Fruit fly (Drosophila melanogaster) whole organism, adult: Measurements from ENCODE around the gene CG15046.

Experiments used
- CG11617 ChIP-seq: fragments of 200-800 bp; sonication (Bioruptor generic); optimal IDR thresholded peaks from 2 replicates; lab custom pipeline; 2017; ENCODE audit warnings: mild to moderate bottlenecking, missing biosample characterization, missing genetic modification reagents, missing genetic modification characterization
- CG12768 ChIP-seq: fragments of 200-800 bp; sonication (Bioruptor generic); optimal IDR thresholded peaks from 2 replicates; lab custom pipeline; 2017; ENCODE audit warnings: missing biosample characterization, missing genetic modification characterization, mild to moderate bottlenecking, moderate library complexity, missing genetic modification reagents
- CG14711 ChIP-seq: fragments of 200-800 bp; sonication (Bioruptor generic); optimal IDR thresholded peaks from 2 replicates; lab custom pipeline; 2018; ENCODE audit warnings: missing biosample characterization, mild to moderate bottlenecking, missing genetic modification characterization, moderate library complexity
- CG1620 ChIP-seq: fragments of 200-800 bp; sonication (Bioruptor generic); optimal IDR thresholded peaks from 2 replicates; lab custom pipeline; 2016; ENCODE audit warnings: missing biosample characterization, missing genetic modification characterization
- CG33017 ChIP-seq: fragments of 200-800 bp; sonication (Bioruptor generic); optimal IDR thresholded peaks from 2 replicates; lab custom pipeline; 2018; ENCODE audit warnings: missing biosample characterization, mild to moderate bottlenecking, missing genetic modification characterization, moderate library complexity
- CG5204 ChIP-seq: fragments of 200-800 bp; sonication (Bioruptor generic); optimal IDR thresholded peaks from 2 replicates; lab custom pipeline; 2016; ENCODE audit warnings: missing biosample characterization, missing genetic modification characterization
- CG7045 ChIP-seq: fragments of 200-800 bp; sonication (Bioruptor generic); optimal IDR thresholded peaks from 2 replicates; lab custom pipeline; 2017; ENCODE audit warnings: missing biosample characterization, mild to moderate bottlenecking, missing genetic modification characterization
- CG7101 ChIP-seq: fragments of 200-800 bp; sonication (Bioruptor generic); optimal IDR thresholded peaks from 2 replicates; lab custom pipeline; 2018; ENCODE audit warnings: missing biosample characterization, mild to moderate bottlenecking, missing genetic modification characterization, moderate library complexity
- Clk ChIP-seq: fragments of 200-800 bp; sonication (Bioruptor generic); optimal IDR thresholded peaks from 2 replicates; lab custom pipeline; 2017; ENCODE audit warnings: missing biosample characterization, missing genetic modification characterization
- Crg-1 ChIP-seq: fragments of 200-800 bp; sonication (Bioruptor generic); optimal IDR thresholded peaks from 2 replicates; lab custom pipeline; 2016; ENCODE audit warnings: missing biosample characterization, missing genetic modification characterization
- Hr96 ChIP-seq: fragments of 200-800 bp; sonication (Bioruptor generic); optimal IDR thresholded peaks from 2 replicates; lab custom pipeline; 2016; ENCODE audit warnings: missing biosample characterization, missing genetic modification characterization
- Mnt ChIP-seq: fragments of 200-800 bp; sonication (Bioruptor generic); optimal IDR thresholded peaks from 2 replicates; lab custom pipeline; 2016; ENCODE audit warnings: missing biosample characterization, mild to moderate bottlenecking, missing genetic modification characterization
- bab1 ChIP-seq: fragments of 200-800 bp; sonication (Bioruptor generic); optimal IDR thresholded peaks from 3 replicates; lab custom pipeline; 2019; ENCODE audit warnings: missing biosample characterization, mild to moderate bottlenecking, missing genetic modification characterization, moderate library complexity
- cic ChIP-seq: fragments of 200-800 bp; sonication (Bioruptor generic); optimal IDR thresholded peaks from 2 replicates; lab custom pipeline; 2017; ENCODE audit warnings: missing biosample characterization, mild to moderate bottlenecking, missing genetic modification characterization, moderate library complexity
- cnc ChIP-seq, 2 experiments: fragments of >200 bp; optimal IDR thresholded peaks; 2 replicates each; lab custom pipeline; 2017
- kay ChIP-seq: fragments of 200-800 bp; sonication (Bioruptor generic); peaks from one replicate; lab custom pipeline; 2016; ENCODE audit warnings: missing biosample characterization, missing genetic modification characterization, borderline replicate concordance
- ovo ChIP-seq: fragments of 200-800 bp; sonication (Bioruptor generic); optimal IDR thresholded peaks from 2 replicates; lab custom pipeline; 2016; ENCODE audit warnings: missing biosample characterization, missing genetic modification characterization
- pad ChIP-seq: fragments of 200-800 bp; sonication (Bioruptor generic); optimal IDR thresholded peaks from 3 replicates; lab custom pipeline; 2017; ENCODE audit warnings: missing biosample characterization, missing genetic modification characterization, mild to moderate bottlenecking, moderate library complexity, missing genetic modification reagents
- tj ChIP-seq: fragments of 200-800 bp; sonication (Bioruptor generic); optimal IDR thresholded peaks from 3 replicates; lab custom pipeline; 2017; ENCODE audit warnings: missing biosample characterization, mild to moderate bottlenecking, missing genetic modification characterization, moderate library complexity
- toe ChIP-seq: fragments of 200-800 bp; sonication (Bioruptor generic); optimal IDR thresholded peaks from 2 replicates; lab custom pipeline; 2016; ENCODE audit warnings: missing biosample characterization, missing genetic modification characterization

Gene CG15046

DNA sequence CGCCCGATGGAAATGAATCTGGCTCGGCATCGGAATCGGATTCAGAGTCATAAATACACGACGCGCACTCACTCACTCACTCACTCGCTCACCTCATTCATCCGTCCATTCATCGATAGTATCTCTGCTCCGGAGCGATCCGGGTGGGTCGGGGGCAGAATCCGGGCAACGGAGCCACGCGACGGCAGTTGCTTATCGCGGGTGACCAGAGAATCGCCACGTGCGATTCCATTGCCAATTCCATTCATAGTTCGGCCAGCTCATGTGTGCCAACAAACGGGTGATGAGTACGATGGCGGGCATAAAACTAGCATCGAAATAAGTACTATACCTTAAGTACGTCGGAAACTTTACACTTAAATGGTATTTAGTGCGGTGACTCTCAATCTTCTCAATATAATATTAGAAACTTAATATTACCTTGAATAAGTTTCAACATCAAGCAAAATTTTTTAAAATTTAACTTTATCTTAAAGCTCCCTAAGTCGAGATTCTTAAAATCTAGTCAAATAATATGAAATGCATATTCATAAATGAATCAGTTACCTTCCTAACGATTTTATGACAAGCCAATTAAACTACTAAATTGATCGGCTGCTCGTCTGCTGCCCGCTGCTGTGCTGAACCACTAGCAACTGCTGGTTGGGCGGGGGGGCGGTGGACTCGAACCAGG, 35.3 kb upstream of the CG15046 start:
- TF ChIP-seq Mnt (GFP tag; lab: Kevin White, UChicago), result peak; percentile 31
- TF ChIP-seq cic (GFP tag; lab: Kevin White, UChicago), result peak; percentile 87
- no peak for TF ChIP-seq CG11617 (GFP tag; lab: Kevin White, UChicago)
- TF ChIP-seq CG7101 (tag; lab: Kevin White, UChicago), result no peak
- TF ChIP-seq CG14711 (tag; lab: Kevin White, UChicago), result no peak
- no peak for TF ChIP-seq cnc (optimal IDR thresholded peaks at IDR 0.05; lab: Kevin White, UChicago)

DNA sequence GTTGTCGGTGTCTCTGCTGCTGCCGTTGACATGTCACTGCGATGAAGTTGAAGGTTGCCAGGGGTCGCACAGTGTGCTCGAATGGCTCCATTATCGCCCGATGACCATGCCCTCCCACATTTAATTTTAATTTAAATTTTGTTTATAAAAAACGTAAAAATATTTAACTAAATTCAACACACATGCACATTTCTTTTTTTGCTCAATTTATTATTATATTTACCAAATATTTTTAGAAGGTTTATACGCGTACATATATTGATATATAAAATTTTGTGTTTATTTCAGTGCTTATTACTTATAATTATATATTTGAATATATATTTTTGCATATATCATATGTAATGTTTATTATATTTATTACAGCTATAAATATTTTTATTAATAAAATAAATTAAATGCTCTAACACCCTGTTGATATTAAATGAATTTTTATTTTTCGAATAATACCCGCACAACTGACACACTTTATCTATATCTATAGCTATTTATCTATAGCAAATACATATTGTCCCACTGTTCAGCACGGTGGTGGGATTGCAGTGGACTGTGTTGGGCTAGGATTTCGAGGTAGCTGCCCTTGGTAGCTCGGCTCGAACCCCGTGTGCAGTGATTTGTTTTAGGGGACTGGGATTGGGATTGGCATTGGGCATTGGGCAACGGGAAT, 33.9 kb upstream of the CG15046 start:
- no peak for TF ChIP-seq CG33017 (tag; lab: Kevin White, UChicago)
- no peak for TF ChIP-seq kay
- no peak for TF ChIP-seq tj (GFP tag; lab: Kevin White, UChicago)
- no peak for TF ChIP-seq cnc (optimal IDR thresholded peaks at IDR 0.05; lab: Kevin White, UChicago)
- TF ChIP-seq Mnt (GFP tag; lab: Kevin White, UChicago), result no peak
- no peak for TF ChIP-seq Clk (GFP tag; lab: Kevin White, UChicago)
- no peak for TF ChIP-seq CG7101 (tag; lab: Kevin White, UChicago)
- no peak for TF ChIP-seq CG1620 (GFP tag; lab: Kevin White, UChicago)
- no peak for TF ChIP-seq CG5204

DNA sequence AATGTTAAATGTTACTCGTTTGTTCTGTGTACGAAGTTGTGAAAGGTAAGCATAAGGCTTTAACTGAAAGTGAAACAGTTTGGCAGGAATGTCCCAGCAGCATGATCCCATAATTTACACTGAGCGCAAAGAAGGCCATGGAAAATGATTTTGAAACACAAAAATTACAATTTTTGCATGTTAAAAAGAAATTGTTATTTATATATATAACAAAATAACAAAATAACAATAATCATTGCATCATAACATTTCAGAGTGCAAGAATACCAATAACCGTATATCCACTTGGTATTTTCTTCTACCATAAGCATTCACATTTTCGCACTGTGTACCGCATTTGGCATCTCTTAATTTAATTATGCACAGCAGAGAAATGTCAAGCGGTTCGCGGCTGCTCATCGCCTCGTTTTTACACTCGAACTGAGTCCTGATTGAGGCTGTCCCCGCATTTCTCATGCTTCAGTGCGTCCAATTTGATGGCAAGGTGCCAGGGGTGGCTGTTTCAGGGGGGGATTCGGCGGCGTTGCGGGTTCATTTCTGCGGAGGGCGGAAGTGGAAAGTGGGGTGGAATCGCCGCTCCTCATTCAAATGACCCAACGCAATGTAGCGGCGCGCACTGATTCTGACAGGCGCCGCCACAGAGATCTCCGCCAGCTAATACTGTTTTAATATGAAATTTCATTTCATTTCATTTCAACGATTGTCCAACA, 33.1 kb upstream of the CG15046 start, which contains the start of gene CG6481:
Gene CG6481, minus strand, starts transcription at position 51 of the 710 bp plus-strand sequence.
- TF ChIP-seq CG33017 (tag; lab: Kevin White, UChicago) (no peak), ovo (GFP tag; lab: Kevin White, UChicago) (no peak), toe (GFP tag; lab: Kevin White, UChicago) (no peak), kay (no peak), bab1 (GFP tag; lab: Kevin White, UChicago) (no peak), CG5204 (no peak), cic (GFP tag; lab: Kevin White, UChicago) (no peak), Mnt (GFP tag; lab: Kevin White, UChicago) (no peak), pad (GFP tag; lab: Kevin White, UChicago) (no peak), tj (GFP tag; lab: Kevin White, UChicago) (no peak), CG1620 (GFP tag; lab: Kevin White, UChicago) (no peak), Crg-1 (GFP tag; lab: Kevin White, UChicago) (no peak)

DNA sequence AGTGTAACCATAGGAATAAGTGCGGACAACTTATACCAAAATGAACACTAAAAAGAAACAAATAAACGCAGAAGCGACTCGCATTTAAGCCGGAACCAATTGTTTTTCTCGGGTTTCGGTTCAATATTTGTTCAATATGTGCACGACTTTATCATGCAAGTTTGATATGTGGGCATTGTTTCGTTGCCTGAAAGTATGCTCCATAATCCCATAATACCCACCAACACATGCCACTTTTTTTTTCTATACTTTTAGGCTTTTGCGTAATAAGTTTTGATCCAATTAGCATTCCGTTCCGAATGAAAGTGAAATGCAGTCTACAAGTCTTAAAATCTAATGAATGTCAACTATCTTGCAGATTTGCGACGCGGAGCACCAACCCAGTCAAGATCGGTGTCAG, 30.9 kb upstream of the CG15046 start:
- TF ChIP-seq bab1 (GFP tag; lab: Kevin White, UChicago) (peak; percentile 2), Clk (GFP tag; lab: Kevin White, UChicago) (no peak)

DNA sequence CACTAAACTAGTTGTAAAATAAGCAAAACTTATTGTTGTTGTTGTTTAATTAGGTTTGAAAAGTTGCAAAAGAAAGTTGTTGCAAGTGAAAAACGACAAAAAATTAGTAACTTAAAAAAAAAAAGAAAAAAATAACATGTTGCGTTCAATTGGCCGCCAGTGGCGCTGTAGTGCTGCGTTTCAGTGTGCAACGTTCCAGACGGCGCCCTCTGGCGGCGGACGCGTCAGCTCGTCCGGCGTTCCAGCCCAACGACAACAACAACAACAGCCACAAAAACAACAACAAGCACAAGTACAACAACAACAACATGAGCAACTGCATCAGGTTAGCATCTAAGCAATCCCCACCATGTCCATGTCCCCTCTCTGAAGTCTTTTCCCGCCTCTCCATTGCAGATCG, 28.0 kb upstream of the CG15046 start:
- TF ChIP-seq Hr96 (GFP tag; lab: Kevin White, UChicago), result no peak
- no peak for TF ChIP-seq CG12768
- no peak for TF ChIP-seq CG7045 (GFP tag; lab: Kevin White, UChicago)
- TF ChIP-seq CG14711 (tag; lab: Kevin White, UChicago), result no peak
- no peak for TF ChIP-seq bab1 (GFP tag; lab: Kevin White, UChicago)
- TF ChIP-seq ovo (GFP tag; lab: Kevin White, UChicago), result no peak
- TF ChIP-seq cic (GFP tag; lab: Kevin White, UChicago), result no peak
- TF ChIP-seq CG5204, result no peak
- TF ChIP-seq cnc (optimal IDR thresholded peaks at IDR 0.05; lab: Kevin White, UChicago), result no peak
- TF ChIP-seq CG33017 (tag; lab: Kevin White, UChicago), result no peak
- TF ChIP-seq Mnt (GFP tag; lab: Kevin White, UChicago), result no peak
- no peak for TF ChIP-seq CG11617 (GFP tag; lab: Kevin White, UChicago)
- no peak for TF ChIP-seq Crg-1 (GFP tag; lab: Kevin White, UChicago)
- no peak for TF ChIP-seq Clk (GFP tag; lab: Kevin White, UChicago)
- no peak for TF ChIP-seq toe (GFP tag; lab: Kevin White, UChicago)
- TF ChIP-seq kay, result no peak
- TF ChIP-seq CG7101 (tag; lab: Kevin White, UChicago), result no peak
- TF ChIP-seq pad (GFP tag; lab: Kevin White, UChicago), result no peak
- TF ChIP-seq tj (GFP tag; lab: Kevin White, UChicago), result no peak

DNA sequence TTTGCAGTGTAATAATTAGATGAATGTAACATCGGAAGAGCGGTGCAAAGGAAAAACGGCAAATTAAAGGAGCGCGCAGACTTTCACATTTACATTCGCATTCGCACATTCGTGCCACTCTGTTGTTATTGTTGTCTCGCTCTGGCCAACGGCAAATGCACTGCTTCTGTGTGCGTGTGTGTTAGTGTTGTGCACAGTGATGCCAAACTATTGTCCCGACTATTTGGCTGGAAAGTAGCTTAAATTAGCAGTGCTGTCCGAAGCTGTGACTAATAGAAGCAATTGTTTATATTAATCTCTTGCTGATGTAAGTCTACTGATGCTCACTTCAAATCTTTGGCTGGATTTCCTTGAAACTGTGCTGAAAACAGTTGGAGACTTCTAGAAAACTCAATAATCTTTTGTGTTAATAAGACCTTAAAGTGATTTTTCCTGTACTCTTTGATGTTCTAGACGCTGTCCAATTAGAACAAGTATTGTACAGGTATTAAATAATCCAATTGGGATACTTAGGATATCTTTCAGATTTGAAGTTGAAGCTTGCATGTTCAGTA, 26.6 kb upstream of the CG15046 start:
- TF ChIP-seq CG1620 (GFP tag; lab: Kevin White, UChicago), result no peak
- no peak for TF ChIP-seq CG14711 (tag; lab: Kevin White, UChicago)
- no peak for TF ChIP-seq CG12768
- TF ChIP-seq tj (GFP tag; lab: Kevin White, UChicago), result peak; percentile 61
- no peak for TF ChIP-seq CG7045 (GFP tag; lab: Kevin White, UChicago)
- TF ChIP-seq Mnt (GFP tag; lab: Kevin White, UChicago), result peak; percentile 26
- TF ChIP-seq Clk (GFP tag; lab: Kevin White, UChicago), result no peak
- TF ChIP-seq kay, result peak; percentile 73
- peak; percentile 57 for TF ChIP-seq pad (GFP tag; lab: Kevin White, UChicago)
- TF ChIP-seq CG7101 (tag; lab: Kevin White, UChicago), result peak; percentile 14
- TF ChIP-seq CG5204, result no peak
- TF ChIP-seq cnc (optimal IDR thresholded peaks at IDR 0.05; lab: Kevin White, UChicago), result no peak
- TF ChIP-seq bab1 (GFP tag; lab: Kevin White, UChicago), result no peak
- peak; percentile 34 for TF ChIP-seq toe (GFP tag; lab: Kevin White, UChicago)
- TF ChIP-seq CG33017 (tag; lab: Kevin White, UChicago), result no peak
- TF ChIP-seq ovo (GFP tag; lab: Kevin White, UChicago), result peak; percentile 35
- no peak for TF ChIP-seq CG11617 (GFP tag; lab: Kevin White, UChicago)
- no peak for TF ChIP-seq Crg-1 (GFP tag; lab: Kevin White, UChicago)
- no peak for TF ChIP-seq cic (GFP tag; lab: Kevin White, UChicago)
- TF ChIP-seq Hr96 (GFP tag; lab: Kevin White, UChicago), result no peak
